Worm (Caenorhabditis elegans): ENCODE data around the gene cacn-1.

The cacn-1 gene

DNA sequence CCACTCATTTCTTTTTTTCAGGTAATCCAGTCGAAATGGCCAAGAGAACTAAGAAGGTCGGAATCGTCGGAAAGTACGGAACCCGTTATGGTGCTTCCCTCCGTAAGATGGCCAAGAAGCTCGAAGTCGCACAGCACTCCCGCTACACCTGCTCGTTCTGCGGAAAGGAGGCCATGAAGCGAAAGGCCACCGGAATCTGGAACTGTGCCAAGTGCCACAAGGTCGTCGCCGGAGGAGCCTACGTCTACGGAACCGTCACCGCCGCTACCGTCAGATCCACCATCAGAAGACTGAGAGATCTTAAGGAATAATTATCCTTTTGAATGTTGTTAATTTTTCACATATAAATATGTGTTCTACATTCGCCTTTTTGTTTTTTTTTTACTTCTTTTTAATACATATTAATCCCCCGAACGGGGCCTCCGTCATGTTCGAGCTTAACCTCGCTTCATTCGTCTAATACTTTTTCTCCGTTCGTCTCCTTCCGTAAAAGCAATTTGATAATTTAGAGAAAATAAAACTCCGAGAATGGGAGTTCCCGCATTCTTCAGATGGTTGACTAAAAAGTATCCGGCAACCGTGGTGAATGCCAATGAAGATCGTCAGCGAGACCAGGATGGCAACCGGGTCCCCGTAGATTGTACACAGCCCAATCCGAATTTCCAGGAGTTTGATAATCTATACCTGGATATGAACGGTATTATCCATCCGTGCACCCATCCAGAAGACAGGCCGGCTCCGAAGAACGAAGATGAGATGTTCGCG lies 13.5 kb upstream of the cacn-1 start, which contains the start of the genes rpl-43 and xrn-2:
TSS of gene rpl-43 (plus strand) at position 36 of the 765 bp plus-strand sequence.
TSS of gene xrn-2 (plus strand) at position 510 of the 765 bp plus-strand sequence.
- TF ChIP-seq ztf-23 (GFP tag; IDR thresholded peaks at IDR 0.05) (no peak), ref-1 (GFP tag; conservative IDR thresholded peaks at IDR 0.05) (no peak), klf-2 (GFP tag; conservative IDR thresholded peaks at IDR 0.05) (no peak), T22C8.4 (GFP tag; IDR thresholded peaks at IDR 0.05) (no peak), med-1 (GFP tag; optimal IDR thresholded peaks at IDR 0.05; ENCODE audit: insufficient read depth) (no peak), cog-1 (tag; optimal IDR thresholded peaks at IDR 0.05) (no peak), ztf-29 (GFP tag; IDR thresholded peaks at IDR 0.05) (no peak), flt-1 (GFP tag; IDR thresholded peaks at IDR 0.05) (no peak), tab-1 (GFP tag; IDR thresholded peaks at IDR 0.05) (no peak)

DNA sequence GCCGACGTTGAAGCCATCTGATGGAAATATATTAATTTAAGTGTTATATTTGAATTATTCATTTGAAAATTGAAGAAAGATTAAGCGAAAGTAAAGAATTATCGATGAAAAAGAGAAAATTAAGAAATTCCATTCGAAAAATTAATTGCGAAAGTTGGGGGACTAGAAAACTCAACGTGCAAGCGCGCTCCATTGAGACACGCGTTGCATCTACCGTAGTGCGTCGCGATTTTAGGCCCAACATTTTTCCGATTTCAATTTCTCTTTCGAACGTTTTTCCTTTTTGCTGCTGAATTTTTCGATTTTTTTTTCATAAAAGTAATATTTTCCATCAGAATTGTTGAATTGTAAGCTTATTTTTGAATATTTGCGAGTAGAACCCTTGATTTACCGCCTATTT lies 12.4 kb upstream of the cacn-1 start, which contains the start of gene Y48B6A.1:
TSS of gene Y48B6A.1 (minus strand) at position 17 of the 400 bp plus-strand sequence.
- TF ChIP-seq med-1 (GFP tag; optimal IDR thresholded peaks at IDR 0.05; ENCODE audit: insufficient read depth): no peak
- TF ChIP-seq T22C8.4 (GFP tag; IDR thresholded peaks at IDR 0.05): 0 out of 2 replicates have a peak, but pooled peaks have one; percentile 11
- TF ChIP-seq tab-1 (GFP tag; IDR thresholded peaks at IDR 0.05): peak; percentile 28; the same call in 1 of the 2 replicates
- TF ChIP-seq klf-2 (GFP tag; conservative IDR thresholded peaks at IDR 0.05): peak; percentile 79
- TF ChIP-seq ref-1 (GFP tag; conservative IDR thresholded peaks at IDR 0.05): no peak
- peak; percentile 92 for TF ChIP-seq ztf-23 (GFP tag; IDR thresholded peaks at IDR 0.05)
- peak; percentile 22; the same call in 1 of the 2 replicates for TF ChIP-seq ztf-29 (GFP tag; IDR thresholded peaks at IDR 0.05)
- peak; percentile 74 for TF ChIP-seq cog-1 (tag; optimal IDR thresholded peaks at IDR 0.05)
- TF ChIP-seq flt-1 (GFP tag; IDR thresholded peaks at IDR 0.05): peak; percentile 88

- no peak for TF ChIP-seq tab-1 (GFP tag; IDR thresholded peaks at IDR 0.05)
Measured at ce11 chrII:14152274-14152673, 10.3 kb upstream of the cacn-1 start.

DNA sequence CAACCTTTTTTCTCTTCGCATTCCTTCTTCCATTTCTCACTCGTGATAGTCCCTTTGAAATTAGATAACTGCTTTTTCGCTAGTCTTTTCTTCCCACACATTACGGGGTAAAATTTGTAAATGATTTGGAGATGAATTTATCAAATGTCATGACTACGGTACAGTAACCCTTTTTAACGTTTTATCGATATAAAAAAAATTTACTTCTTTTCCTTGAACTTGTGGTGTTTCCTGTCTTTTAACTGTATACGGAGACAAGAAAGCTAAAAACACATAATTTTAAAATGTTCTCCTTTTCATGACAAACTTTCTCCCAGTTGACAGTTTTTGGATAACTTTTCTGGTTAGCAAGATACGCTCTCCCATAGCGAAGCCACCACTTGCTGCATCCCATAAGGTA lies 8.1 kb upstream of the cacn-1 start, which contains the start of gene W03H9.1:
TSS of gene W03H9.1 (minus strand) at position 101 of the 400 bp plus-strand sequence.
- TF ChIP-seq klf-2 (GFP tag; conservative IDR thresholded peaks at IDR 0.05) (no peak), ref-1 (GFP tag; conservative IDR thresholded peaks at IDR 0.05) (no peak), cog-1 (tag; optimal IDR thresholded peaks at IDR 0.05) (no peak), tab-1 (GFP tag; IDR thresholded peaks at IDR 0.05) (no peak), med-1 (GFP tag; optimal IDR thresholded peaks at IDR 0.05; ENCODE audit: insufficient read depth) (no peak)

DNA sequence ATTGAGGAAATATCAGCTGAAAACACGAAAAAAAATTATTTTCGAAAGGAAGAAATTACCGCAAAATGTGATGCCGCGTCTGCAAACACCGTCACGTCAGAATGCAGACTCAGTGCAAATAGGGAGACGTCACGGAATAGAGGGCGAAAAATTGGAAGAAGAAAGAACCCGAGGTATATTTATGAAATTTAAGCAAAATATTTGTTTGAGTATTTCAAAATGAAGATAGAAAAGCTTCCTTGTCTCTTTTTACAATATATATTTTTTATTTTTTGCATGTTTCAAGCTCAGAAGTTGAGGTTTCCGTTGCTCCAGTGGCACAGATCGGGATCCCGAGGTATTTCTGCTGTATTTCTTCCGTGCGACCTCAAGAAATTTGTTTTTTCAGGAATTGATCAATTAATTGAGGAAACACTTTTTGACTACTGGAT lies 1.9 kb upstream of the cacn-1 start, which contains the start of gene W03H9.2:
TSS of gene W03H9.2 (minus strand) at position 32 of the 431 bp plus-strand sequence.
- TF ChIP-seq ztf-29 (GFP tag; IDR thresholded peaks at IDR 0.05) (0 out of 2 replicates have a peak, but pooled peaks have one; percentile 56), klf-2 (GFP tag; conservative IDR thresholded peaks at IDR 0.05) (peak; percentile 78), ref-1 (GFP tag; conservative IDR thresholded peaks at IDR 0.05) (no peak), flt-1 (GFP tag; IDR thresholded peaks at IDR 0.05) (peak; percentile 66), tab-1 (GFP tag; IDR thresholded peaks at IDR 0.05) (no peak), T22C8.4 (GFP tag; IDR thresholded peaks at IDR 0.05) (no peak), ztf-23 (GFP tag; IDR thresholded peaks at IDR 0.05) (peak; percentile 80), med-1 (GFP tag; optimal IDR thresholded peaks at IDR 0.05; ENCODE audit: insufficient read depth) (no peak), cog-1 (tag; optimal IDR thresholded peaks at IDR 0.05) (peak; percentile 92)

DNA sequence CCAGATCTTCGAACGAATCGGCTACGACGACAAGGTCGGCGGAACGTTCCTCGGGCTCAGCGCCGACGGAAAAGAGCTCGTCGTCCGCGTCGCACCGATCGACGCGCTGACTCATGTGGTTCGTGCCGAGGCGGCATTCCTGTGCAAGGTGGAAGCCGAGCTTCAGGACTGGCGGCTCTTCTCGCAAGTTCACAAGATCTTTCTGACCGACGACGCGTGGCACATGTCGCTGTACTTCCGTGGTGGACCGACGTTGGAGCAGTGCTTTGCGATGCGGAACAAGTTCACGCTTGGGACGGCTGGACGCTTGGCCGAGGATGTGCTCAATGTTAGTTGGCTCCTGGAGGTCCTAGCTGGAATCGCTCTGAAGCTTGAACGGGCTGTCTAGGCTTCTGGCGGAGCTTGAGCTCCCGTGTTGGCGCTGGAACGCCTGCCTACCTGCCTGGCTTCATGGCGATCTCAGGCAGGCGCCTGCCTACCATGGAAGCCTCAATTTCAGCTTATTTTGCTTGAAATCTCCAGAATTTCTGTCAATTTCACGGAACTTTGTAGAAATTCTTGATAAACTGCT lies 3.0 kb downstream of the cacn-1 start:
- TF ChIP-seq T22C8.4 (GFP tag; IDR thresholded peaks at IDR 0.05) (no peak), ref-1 (GFP tag; conservative IDR thresholded peaks at IDR 0.05) (no peak), flt-1 (GFP tag; IDR thresholded peaks at IDR 0.05) (no peak), ztf-23 (GFP tag; IDR thresholded peaks at IDR 0.05) (no peak), klf-2 (GFP tag; conservative IDR thresholded peaks at IDR 0.05) (no peak), cog-1 (tag; optimal IDR thresholded peaks at IDR 0.05) (no peak), med-1 (GFP tag; optimal IDR thresholded peaks at IDR 0.05; ENCODE audit: insufficient read depth) (no peak), ztf-29 (GFP tag; IDR thresholded peaks at IDR 0.05) (no peak), tab-1 (GFP tag; IDR thresholded peaks at IDR 0.05) (no peak)

ce11 chrII:14137538-14137937 lies 4.4 kb downstream of the cacn-1 start, which contains the start of gene K09E4.1:
Gene K09E4.1 (plus strand): TSS chrII:14137838.
- TF ChIP-seq klf-2 (GFP tag; conservative IDR thresholded peaks at IDR 0.05): no peak

ce11 chrII:14136302-14136701 lies 5.6 kb downstream of the cacn-1 start:
- no peak for TF ChIP-seq flt-1 (GFP tag; IDR thresholded peaks at IDR 0.05)
- no peak for TF ChIP-seq ztf-29 (GFP tag; IDR thresholded peaks at IDR 0.05)
- TF ChIP-seq cog-1 (tag; optimal IDR thresholded peaks at IDR 0.05): no peak
- TF ChIP-seq med-1 (GFP tag; optimal IDR thresholded peaks at IDR 0.05; ENCODE audit: insufficient read depth): no peak
- TF ChIP-seq T22C8.4 (GFP tag; IDR thresholded peaks at IDR 0.05): no peak
- no peak for TF ChIP-seq klf-2 (GFP tag; conservative IDR thresholded peaks at IDR 0.05)
- TF ChIP-seq ref-1 (GFP tag; conservative IDR thresholded peaks at IDR 0.05): no peak
- no peak for TF ChIP-seq ztf-23 (GFP tag; IDR thresholded peaks at IDR 0.05)
- TF ChIP-seq tab-1 (GFP tag; IDR thresholded peaks at IDR 0.05): no peak

DNA sequence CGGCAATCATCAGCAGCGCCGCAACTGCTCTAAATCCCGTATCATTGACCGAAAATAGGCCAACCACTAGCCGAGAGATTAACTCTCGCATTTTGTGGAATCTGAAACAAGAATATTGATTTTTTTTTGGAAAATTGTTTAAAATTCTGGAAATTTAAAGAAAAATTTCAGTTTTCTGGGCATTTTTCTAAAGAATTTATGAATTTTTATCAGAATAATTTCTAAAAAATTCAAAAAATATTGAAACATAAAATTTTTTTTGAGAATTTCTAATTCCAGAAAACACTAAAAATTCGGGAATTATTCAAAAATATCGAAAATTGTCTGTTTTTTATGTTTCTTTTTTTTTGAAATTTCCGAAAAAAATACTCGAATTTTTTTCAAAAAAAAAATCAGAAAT lies 9.2 kb downstream of the cacn-1 start, which contains the start of gene algn-3:
TSS of gene algn-3 (minus strand) at position 101 of the 400 bp plus-strand sequence.
- TF ChIP-seq klf-2 (GFP tag; conservative IDR thresholded peaks at IDR 0.05): no peak
- no peak for TF ChIP-seq T22C8.4 (GFP tag; IDR thresholded peaks at IDR 0.05)
- no peak for TF ChIP-seq ref-1 (GFP tag; conservative IDR thresholded peaks at IDR 0.05)
- no peak for TF ChIP-seq tab-1 (GFP tag; IDR thresholded peaks at IDR 0.05)
- no peak for TF ChIP-seq ztf-23 (GFP tag; IDR thresholded peaks at IDR 0.05)
- no peak for TF ChIP-seq med-1 (GFP tag; optimal IDR thresholded peaks at IDR 0.05; ENCODE audit: insufficient read depth)
- no peak for TF ChIP-seq cog-1 (tag; optimal IDR thresholded peaks at IDR 0.05)
- no peak for TF ChIP-seq ztf-29 (GFP tag; IDR thresholded peaks at IDR 0.05)
- no peak for TF ChIP-seq flt-1 (GFP tag; IDR thresholded peaks at IDR 0.05)

All from whole organism, midembryonic.